Worm (Caenorhabditis elegans) whole organism, young adult: ENCODE results near the gene W05B10.4.

Experiments
- B0035.1 ChIP-seq: sonication (generic microtip); optimal IDR thresholded peaks from 2 replicates; lab custom pipeline; 2016; ENCODE audit warnings: missing genetic modification characterization, mild to moderate bottlenecking, missing compliant biosample characterization, missing genotype, missing genetic modification reagents
- K12H6.12 ChIP-seq: fragments of 200-800 bp; sonication (Bioruptor generic); optimal IDR thresholded peaks from 2 replicates; lab custom pipeline; 2018; ENCODE audit warnings: mild to moderate bottlenecking, missing genetic modification characterization, missing compliant biosample characterization
- Y53F4B.3 ChIP-seq: fragments of 200-800 bp; sonication (Bioruptor generic); IDR thresholded peaks from 2 replicates; pipeline ENCODE4 v1.3.6; 2022; ENCODE audit warnings: missing genetic modification reagents, missing genetic modification characterization, missing compliant biosample characterization
- let-526 ChIP-seq: fragments of 200-800 bp; sonication (Bioruptor generic); IDR thresholded peaks from 2 replicates; pipeline ENCODE4 v1.3.6; 2022; ENCODE audit warnings: missing genetic modification reagents, missing genetic modification characterization, missing compliant biosample characterization
- madf-8 ChIP-seq: fragments of 200-800 bp; sonication (Bioruptor generic); conservative IDR thresholded peaks from 2 replicates; pipeline ENCODE4 v1.3.6; 2022; ENCODE audit warnings: missing genetic modification reagents, missing genetic modification characterization, missing compliant biosample characterization
- rcor-1 ChIP-seq: fragments of 200-800 bp; sonication (Bioruptor generic); IDR thresholded peaks from 2 replicates; pipeline ENCODE4 v1.3.6; 2022; ENCODE audit warnings: missing genetic modification reagents, missing genetic modification characterization, missing compliant biosample characterization

The W05B10.4 gene

DNA sequence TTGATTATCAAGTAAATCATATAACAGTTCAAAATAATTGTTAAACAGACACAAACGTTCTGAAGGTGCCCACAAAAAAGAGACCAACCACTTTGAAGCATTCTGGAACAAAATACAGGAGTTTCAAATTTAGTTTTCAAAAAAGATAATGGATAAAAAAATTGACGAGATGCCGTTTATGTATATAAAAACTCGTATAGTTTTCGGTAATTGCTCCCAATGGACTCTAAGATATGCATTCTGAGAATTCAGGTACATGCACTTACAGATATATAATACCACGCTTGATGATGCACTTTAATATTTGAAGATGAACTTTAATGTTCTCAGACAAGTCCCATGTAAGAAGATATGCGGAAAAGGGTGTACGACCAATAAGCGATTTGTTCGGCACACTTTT, 50.6 kb downstream of the W05B10.4 start, which contains the start of gene str-181:
Gene str-181 (minus strand): TSS at position 101 of the 400 bp plus-strand sequence.
- TF ChIP-seq Y53F4B.3 (GFP tag; lab: Robert Waterston, UW) = no peak
- TF ChIP-seq K12H6.12 (tag; lab: Kevin White, UChicago) = no peak
- no peak for TF ChIP-seq B0035.1 (tag; lab: Kevin White, UChicago)
- TF ChIP-seq rcor-1 (GFP tag; lab: Robert Waterston, UW) = no peak
- TF ChIP-seq madf-8 = no peak
- no peak for TF ChIP-seq let-526 (GFP tag; lab: Robert Waterston, UW)
- TF ChIP-seq, all 124 proteins: peak for 0
